Fruit fly (Drosophila melanogaster) whole organism, embryonic: ENCODE measurements around the gene CG10738.

ENCODE experiments used
- Asciz ChIP-seq: fragments of 200-800 bp; sonication (Bioruptor generic); optimal IDR thresholded peaks from 2 replicates; lab custom pipeline; 2017; ENCODE audit warnings: missing biosample characterization, mild to moderate bottlenecking, missing genetic modification characterization, missing genetic modification reagents
- BtbVII ChIP-seq: fragments of 200-800 bp; sonication (Bioruptor generic); optimal IDR thresholded peaks from 3 replicates; lab custom pipeline; 2017; ENCODE audit warnings: missing biosample characterization, mild to moderate bottlenecking, missing genetic modification characterization
- C15 ChIP-seq: fragments of 200-800 bp; sonication (Bioruptor generic); IDR thresholded peaks from 3 replicates; pipeline ENCODE4 v1.3.6; 2022; ENCODE audit warnings: missing biosample characterization, missing genetic modification characterization
- CG10979 ChIP-seq: fragments of 200-800 bp; sonication (Bioruptor generic); optimal IDR thresholded peaks from 2 replicates; lab custom pipeline; 2018; ENCODE audit warnings: missing biosample characterization, mild to moderate bottlenecking, missing genetic modification characterization, moderate library complexity
- CG11504 ChIP-seq: fragments of 200-800 bp; sonication (Bioruptor generic); optimal IDR thresholded peaks from 3 replicates; lab custom pipeline; 2019; ENCODE audit warnings: missing biosample characterization, mild to moderate bottlenecking, missing genetic modification characterization, moderate library complexity
- CG12659 ChIP-seq: fragments of 200-800 bp; sonication (Bioruptor generic); optimal IDR thresholded peaks from 3 replicates; lab custom pipeline; 2017; ENCODE audit warnings: mild to moderate bottlenecking, missing biosample characterization, missing genetic modification reagents, missing genetic modification characterization
- CG13123 ChIP-seq: fragments of 200-800 bp; sonication (Bioruptor generic); optimal IDR thresholded peaks from 2 replicates; lab custom pipeline; 2016; ENCODE audit warnings: missing biosample characterization, missing genetic modification characterization
- CG17328 ChIP-seq: fragments of 200-800 bp; sonication (Bioruptor generic); IDR thresholded peaks from 2 replicates; pipeline ENCODE4 v1.3.6; 2022; ENCODE audit warnings: missing biosample characterization, missing genetic modification characterization
- CG17361 ChIP-seq: fragments of 200-800 bp; sonication (Bioruptor generic); IDR thresholded peaks from 3 replicates; pipeline ENCODE4 v1.3.6; 2022; ENCODE audit warnings: missing biosample characterization, missing genetic modification characterization
- CG17829 ChIP-seq: fragments of 200-800 bp; optimal IDR thresholded peaks from 2 replicates; lab custom pipeline; 2019; ENCODE audit warnings: missing biosample characterization, mild to moderate bottlenecking, missing genetic modification characterization, moderate library complexity
- CG18262 ChIP-seq: fragments of 200-800 bp; optimal IDR thresholded peaks from 3 replicates; lab custom pipeline; 2019; ENCODE audit warnings: missing biosample characterization, mild to moderate bottlenecking, missing genetic modification characterization, moderate library complexity
- CG2712 ChIP-seq: fragments of 200-800 bp; optimal IDR thresholded peaks from 3 replicates; lab custom pipeline; 2019; ENCODE audit warnings: missing biosample characterization, mild to moderate bottlenecking, missing genetic modification characterization, moderate library complexity
- CG32767 ChIP-seq: fragments of 200-800 bp; sonication (Bioruptor generic); IDR thresholded peaks from 2 replicates; pipeline ENCODE4 v1.3.6; 2022; ENCODE audit warnings: missing biosample characterization, missing genetic modification characterization
- CG3847 ChIP-seq: fragments of 200-800 bp; sonication (Bioruptor generic); IDR thresholded peaks from 2 replicates; pipeline ENCODE4 v1.3.6; 2022; ENCODE audit warnings: missing biosample characterization, missing genetic modification characterization
- CG43689 ChIP-seq: fragments of 200-800 bp; sonication (Bioruptor generic); IDR thresholded peaks from 2 replicates; pipeline ENCODE4 v1.3.6; 2022; ENCODE audit warnings: missing biosample characterization, missing genetic modification characterization
- CG5180 ChIP-seq: fragments of 200-800 bp; sonication (Bioruptor generic); optimal IDR thresholded peaks from 3 replicates; lab custom pipeline; 2017; ENCODE audit warnings: missing biosample characterization, missing genetic modification characterization, mild to moderate bottlenecking, moderate library complexity, missing genetic modification reagents
- CG7357 ChIP-seq: fragments of 200-800 bp; sonication (Bioruptor generic); IDR thresholded peaks from 3 replicates; pipeline ENCODE4 v1.3.6; 2022; ENCODE audit warnings: missing biosample characterization, missing genetic modification characterization
- CG7786 ChIP-seq: fragments of 200-800 bp; sonication (Bioruptor generic); optimal IDR thresholded peaks from 2 replicates; lab custom pipeline; 2016; ENCODE audit warnings: missing biosample characterization, missing genetic modification characterization
- CG9727 ChIP-seq: fragments of 200-800 bp; sonication (Bioruptor generic); optimal IDR thresholded peaks from 3 replicates; lab custom pipeline; 2017; ENCODE audit warnings: missing biosample characterization, mild to moderate bottlenecking, missing genetic modification characterization
- Camta ChIP-seq: fragments of 200-800 bp; sonication (Bioruptor generic); optimal IDR thresholded peaks from 2 replicates; lab custom pipeline; 2016; ENCODE audit warnings: missing biosample characterization, missing genetic modification characterization
- Dbx ChIP-seq: fragments of 200-800 bp; sonication (Bioruptor generic); IDR thresholded peaks from 3 replicates; pipeline ENCODE4 v1.3.6; 2022; ENCODE audit warnings: missing biosample characterization, missing genetic modification characterization
- GATAe ChIP-seq: fragments of 200-800 bp; sonication (Bioruptor generic); conservative IDR thresholded peaks from 2 replicates; pipeline ENCODE4 v1.3.6; 2022; ENCODE audit warnings: missing biosample characterization, missing genetic modification characterization
- HHEX ChIP-seq: fragments of 200-800 bp; sonication (Bioruptor generic); optimal IDR thresholded peaks from 3 replicates; lab custom pipeline; 2017; ENCODE audit warnings: missing biosample characterization, mild to moderate bottlenecking, missing genetic modification characterization, missing genetic modification reagents
- HLH4C ChIP-seq: fragments of 200-800 bp; sonication (Bioruptor generic); IDR thresholded peaks from 3 replicates; pipeline ENCODE4 v1.3.6; 2022; ENCODE audit warnings: missing biosample characterization, missing genetic modification characterization; ENCODE audit not compliant: partially characterized antibody
- Hmx ChIP-seq: fragments of 200-800 bp; sonication (Bioruptor generic); optimal IDR thresholded peaks from 2 replicates; lab custom pipeline; 2016; ENCODE audit warnings: missing biosample characterization, missing genetic modification characterization
- Hsf ChIP-seq: fragments of 200-800 bp; sonication (Bioruptor generic); optimal IDR thresholded peaks from 3 replicates; lab custom pipeline; 2016; ENCODE audit warnings: missing biosample characterization, missing genetic modification characterization
- Lpt ChIP-seq: fragments of >200 bp; optimal IDR thresholded peaks from 2 replicates; lab custom pipeline; 2018; ENCODE audit warnings: missing biosample characterization, missing genetic modification characterization
- Med ChIP-seq: fragments of 200-800 bp; sonication (Bioruptor generic); peaks from one replicate; lab custom pipeline; 2016; ENCODE audit warnings: missing biosample characterization, missing genetic modification characterization, mild to moderate bottlenecking, inconsistent platforms, moderate library complexity
- Meics ChIP-seq: fragments of 200-800 bp; sonication (Bioruptor generic); optimal IDR thresholded peaks from 2 replicates; lab custom pipeline; 2017; ENCODE audit warnings: missing biosample characterization, mild to moderate bottlenecking, missing genetic modification characterization
- TFAM ChIP-seq: fragments of 200-800 bp; sonication (Bioruptor generic); optimal IDR thresholded peaks from 2 replicates; lab custom pipeline; 2017; ENCODE audit warnings: missing biosample characterization, missing genetic modification characterization, inconsistent platforms
- abd-A ChIP-seq: fragments of 200-800 bp; sonication (Bioruptor generic); optimal IDR thresholded peaks from 3 replicates; lab custom pipeline; 2019; ENCODE audit warnings: missing biosample characterization, mild to moderate bottlenecking, missing genetic modification characterization, moderate library complexity
- amos ChIP-seq: fragments of 200-800 bp; sonication (Bioruptor generic); IDR thresholded peaks from 2 replicates; pipeline ENCODE4 v1.3.6; 2022; ENCODE audit warnings: missing biosample characterization, missing genetic modification characterization; ENCODE audit not compliant: partially characterized antibody
- ash1 ChIP-seq: fragments of 200-800 bp; sonication (Bioruptor generic); optimal IDR thresholded peaks from 2 replicates; lab custom pipeline; 2018; ENCODE audit warnings: missing biosample characterization, mild to moderate bottlenecking, missing genetic modification characterization
- chm ChIP-seq: fragments of 200-800 bp; sonication (Bioruptor generic); IDR thresholded peaks from 2 replicates; pipeline ENCODE4 v1.3.6; 2022; ENCODE audit warnings: missing biosample characterization, missing genetic modification characterization
- crol ChIP-seq: fragments of 200-800 bp; sonication (Bioruptor generic); IDR thresholded peaks from 2 replicates; pipeline ENCODE4 v1.3.6; 2022; ENCODE audit warnings: missing biosample characterization, missing genetic modification characterization
- dmrt11E ChIP-seq: fragments of 200-800 bp; sonication (Bioruptor generic); optimal IDR thresholded peaks from 3 replicates; lab custom pipeline; 2018; ENCODE audit warnings: missing biosample characterization, mild to moderate bottlenecking, missing genetic modification characterization, moderate library complexity
- eve ChIP-seq, 2 experiments: fragments of >200 bp; optimal IDR thresholded peaks; 2 replicates each; lab custom pipeline; 2017; ENCODE audit warnings: missing biosample characterization in 2 of 2, missing genetic modification characterization in 2 of 2
- klu ChIP-seq: fragments of 200-800 bp; sonication (Bioruptor generic); IDR thresholded peaks from 2 replicates; pipeline ENCODE4 v1.3.6; 2022; ENCODE audit warnings: missing biosample characterization, missing genetic modification characterization
- kni ChIP-seq: fragments of 200-800 bp; sonication (Bioruptor generic); optimal IDR thresholded peaks from 3 replicates; lab custom pipeline; 2017; ENCODE audit warnings: mild to moderate bottlenecking, missing biosample characterization, missing genetic modification reagents, missing genetic modification characterization
- lola ChIP-seq, 3 experiments: fragments of >200 bp in 2 of 3; fragments of 200-800 bp in 1 of 3; sonication (Bioruptor generic) in 1 of 3; optimal IDR thresholded peaks; 2 replicates each; lab custom pipeline; 2017 to 2019; ENCODE audit warnings: missing biosample characterization in 3 of 3, missing genetic modification characterization in 3 of 3, mild to moderate bottlenecking in 1 of 3, moderate library complexity in 1 of 3
- mld ChIP-seq: fragments of 200-800 bp; sonication (Bioruptor generic); IDR thresholded peaks from 3 replicates; pipeline ENCODE4 v1.3.6; 2022; ENCODE audit warnings: missing biosample characterization, missing genetic modification characterization; ENCODE audit not compliant: partially characterized antibody
- pho ChIP-seq: fragments of 200-800 bp; sonication (Bioruptor generic); optimal IDR thresholded peaks from 2 replicates; lab custom pipeline; 2016; ENCODE audit warnings: missing biosample characterization, missing genetic modification characterization
- phol ChIP-seq: fragments of 200-800 bp; sonication (Bioruptor generic); optimal IDR thresholded peaks from 3 replicates; lab custom pipeline; 2018; ENCODE audit warnings: missing biosample characterization, mild to moderate bottlenecking, missing genetic modification characterization, moderate library complexity
- repo ChIP-seq: fragments of 200-800 bp; sonication (Bioruptor generic); optimal IDR thresholded peaks from 2 replicates; lab custom pipeline; 2016; ENCODE audit warnings: missing biosample characterization, missing genetic modification characterization
- row ChIP-seq: fragments of 200-800 bp; sonication (Bioruptor generic); IDR thresholded peaks from 3 replicates; pipeline ENCODE4 v1.3.6; 2022; ENCODE audit warnings: missing biosample characterization, missing genetic modification characterization
- sens ChIP-seq: fragments of 200-800 bp; sonication (Bioruptor generic); peaks from one replicate; lab custom pipeline; 2016; ENCODE audit warnings: missing biosample characterization, missing genetic modification characterization
- slou ChIP-seq: fragments of 200-800 bp; sonication (Bioruptor generic); optimal IDR thresholded peaks from 3 replicates; lab custom pipeline; 2016; ENCODE audit warnings: missing biosample characterization, missing genetic modification characterization
- tio ChIP-seq: fragments of 200-800 bp; sonication (Bioruptor generic); optimal IDR thresholded peaks from 2 replicates; lab custom pipeline; 2017; ENCODE audit warnings: missing biosample characterization, missing genetic modification characterization, inconsistent platforms
- vvl ChIP-seq: fragments of 200-800 bp; sonication (Bioruptor generic); IDR thresholded peaks from 2 replicates; pipeline ENCODE4 v1.3.6; 2022; ENCODE audit warnings: missing biosample characterization, missing genetic modification characterization

CG10738 gene

DNA sequence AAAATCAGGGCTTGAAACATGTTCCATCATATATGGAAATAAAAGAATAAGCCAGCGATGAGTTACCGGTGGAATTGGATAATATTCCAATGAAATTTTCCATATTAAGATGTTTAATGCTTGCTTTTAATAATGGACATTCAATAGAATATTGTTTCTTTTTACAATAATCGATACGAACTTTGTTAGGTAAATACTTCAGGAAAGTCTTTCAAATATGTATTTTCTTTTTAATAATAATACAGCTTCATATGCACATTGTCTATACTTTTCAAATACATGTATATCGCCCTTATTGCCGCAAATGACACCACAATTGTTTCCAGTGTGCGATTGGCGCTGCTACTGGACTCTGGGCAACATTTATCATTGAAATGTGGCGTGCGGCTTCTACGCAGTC, 43.7 kb upstream of the CG10738 start (continued):
- peak; percentile 11 for TF ChIP-seq CG17829 (tag; lab: Kevin White, UChicago)
- TF ChIP-seq CG9727 (GFP tag; lab: Kevin White, UChicago), result peak; percentile 37
- TF ChIP-seq CG10979, result peak; percentile 6
- no peak for TF ChIP-seq chm (GFP tag; lab: Robert Waterston, UW)
- peak; percentile 2 for TF ChIP-seq CG2712
- TF ChIP-seq pho (GFP tag; lab: Kevin White, UChicago), result no peak
- TF ChIP-seq CG7357, result no peak
- no peak for TF ChIP-seq GATAe (GFP tag; lab: Robert Waterston, UW)
- TF ChIP-seq CG7786, result no peak
- TF ChIP-seq amos, result no peak
- TF ChIP-seq C15 (GFP tag; lab: Robert Waterston, UW), result no peak
- TF ChIP-seq Med, result peak; percentile 41
- TF ChIP-seq BtbVII, result no peak
- TF ChIP-seq HLH4C (GFP tag; lab: Robert Waterston, UW), result no peak
- TF ChIP-seq vvl (GFP tag; lab: Robert Waterston, UW), result no peak
- TF ChIP-seq Dbx (GFP tag; lab: Robert Waterston, UW), result no peak
- peak; percentile 20 for TF ChIP-seq tio (GFP tag; lab: Kevin White, UChicago)
- no peak for TF ChIP-seq abd-A (tag; lab: Kevin White, UChicago)
- no peak for TF ChIP-seq CG5180 (GFP tag; lab: Kevin White, UChicago)
- TF ChIP-seq HHEX (GFP tag; lab: Kevin White, UChicago), result no peak
- peak; percentile 20 for TF ChIP-seq CG18262
- TF ChIP-seq TFAM (GFP tag; lab: Kevin White, UChicago), result no peak
- peak in 1 of 3 experiments; percentile 48 for TF ChIP-seq lola (GFP tag; optimal IDR thresholded peaks at IDR 0.05; lab: Kevin White, UChicago)
- TF ChIP-seq CG43689, result no peak
- no peak for TF ChIP-seq Meics (GFP tag; lab: Kevin White, UChicago)
- TF ChIP-seq CG17328 (GFP tag; lab: Robert Waterston, UW), result no peak
- no peak for TF ChIP-seq klu (GFP tag; lab: Robert Waterston, UW)
- no peak for TF ChIP-seq Lpt
- no peak for TF ChIP-seq Asciz (GFP tag; lab: Kevin White, UChicago)
- TF ChIP-seq Hsf, result no peak
- TF ChIP-seq phol, result peak; percentile 18
- TF ChIP-seq CG12659 (GFP tag; lab: Kevin White, UChicago), result no peak
- TF ChIP-seq slou (GFP tag; lab: Kevin White, UChicago), result no peak
- TF ChIP-seq Hmx, result no peak
- TF ChIP-seq eve (GFP tag; optimal IDR thresholded peaks at IDR 0.05; lab: Kevin White, UChicago), result no peak
- 0 out of 3 replicates have a peak, but pooled peaks have one; percentile 37 for TF ChIP-seq CG17361
- TF ChIP-seq CG32767 (GFP tag; lab: Robert Waterston, UW), result no peak
- TF ChIP-seq CG3847 (GFP tag; lab: Robert Waterston, UW), result no peak
- no peak for TF ChIP-seq repo (GFP tag; lab: Kevin White, UChicago)
- TF ChIP-seq mld (GFP tag; lab: Robert Waterston, UW), result no peak
- TF ChIP-seq Camta (GFP tag; lab: Kevin White, UChicago), result no peak
- TF ChIP-seq crol (GFP tag; lab: Robert Waterston, UW), result no peak
- no peak for TF ChIP-seq kni (GFP tag; lab: Kevin White, UChicago)
- TF ChIP-seq row (GFP tag; lab: Robert Waterston, UW), result no peak
- TF ChIP-seq ash1 (GFP tag; lab: Kevin White, UChicago), result no peak
- peak; percentile 84 for TF ChIP-seq sens (GFP tag; lab: Kevin White, UChicago)
- peak; percentile 40 for TF ChIP-seq dmrt11E
- peak; percentile 24 for TF ChIP-seq CG11504
- no peak for TF ChIP-seq CG13123 (GFP tag; lab: Kevin White, UChicago)
